Worm (Caenorhabditis elegans): ENCODE data around the gene pals-39.

The pals-39 gene

ce11 chrV:12397545-12397944 lies 46.1 kb downstream of the pals-39 start, which contains the start of gene K01D12.5:
Gene K01D12.5, plus strand, starts transcription at chrV:12397845.
- TF ChIP-seq mep-1 (tag; optimal IDR thresholded peaks at IDR 0.05) = no peak

- TF ChIP-seq egl-13 (tag; optimal IDR thresholded peaks at IDR 0.05) (peak; percentile 9), ceh-82 (tag; optimal IDR thresholded peaks at IDR 0.05) (no peak), dsc-1 (tag; optimal IDR thresholded peaks at IDR 0.05) (peak; percentile 90), pax-3 (tag; optimal IDR thresholded peaks at IDR 0.05) (peak; percentile 48)
Measured at ce11 chrV:12395699-12396098, 48.0 kb downstream of the pals-39 start, which contains the start of gene twk-14. Gene twk-14, minus strand, starts transcription at chrV:12395706.
